Worm (Caenorhabditis elegans) whole organism, L1 larva: ENCODE measurements around the gene Y45F3A.8.

ENCODE experiments used
- C04F5.9 ChIP-seq: sonication (generic microtip); optimal IDR thresholded peaks from 2 replicates; lab custom pipeline; 2016; ENCODE audit warnings: missing genetic modification characterization, missing compliant biosample characterization
- C34B4.2 ChIP-seq: sonication (generic microtip); optimal IDR thresholded peaks from 2 replicates; lab custom pipeline; 2017; ENCODE audit warnings: mild to moderate bottlenecking, missing genetic modification characterization, missing compliant biosample characterization
- F16B12.6 ChIP-seq: fragments of 150-350 bp; optimal IDR thresholded peaks from 2 replicates; lab custom pipeline; 2014; ENCODE audit warnings: missing biosample characterization, missing genetic modification characterization
- aha-1 ChIP-seq: fragments of 150-350 bp; optimal IDR thresholded peaks from 2 replicates; lab custom pipeline; 2014; ENCODE audit warnings: missing biosample characterization, missing genetic modification characterization
- aly-2 ChIP-seq: fragments of 150-350 bp; optimal IDR thresholded peaks from 2 replicates; lab custom pipeline; 2014; ENCODE audit warnings: missing biosample characterization, missing genetic modification characterization
- blmp-1 ChIP-seq: fragments of 150-350 bp; optimal IDR thresholded peaks from 2 replicates; lab custom pipeline; 2014; ENCODE audit warnings: missing biosample characterization, missing genetic modification characterization
- ceh-63 ChIP-seq: fragments of 200-800 bp; sonication (Bioruptor generic); optimal IDR thresholded peaks from 2 replicates; lab custom pipeline; 2018; ENCODE audit warnings: mild to moderate bottlenecking, missing genetic modification characterization, missing compliant biosample characterization
- ceh-8 ChIP-seq: fragments of 200-800 bp; sonication (Bioruptor generic); optimal IDR thresholded peaks from 2 replicates; lab custom pipeline; 2018; ENCODE audit warnings: mild to moderate bottlenecking, missing genetic modification characterization, moderate library complexity, missing compliant biosample characterization
- ceh-82 ChIP-seq, 3 experiments: fragments of 150-350 bp in 1 of 3; sonication (generic microtip) in 2 of 3; optimal IDR thresholded peaks; 2 replicates each; lab custom pipeline; 2014 to 2017; ENCODE audit warnings: missing biosample characterization in 3 of 3, missing genetic modification characterization in 3 of 3
- ceh-90 ChIP-seq: sonication (generic microtip); optimal IDR thresholded peaks from 2 replicates; lab custom pipeline; 2016; ENCODE audit warnings: missing genetic modification characterization, missing compliant biosample characterization
- ces-1 ChIP-seq: fragments of 150-350 bp; optimal IDR thresholded peaks from 2 replicates; lab custom pipeline; 2014; ENCODE audit warnings: missing biosample characterization, missing genetic modification reagents, missing genetic modification characterization
- dpl-1 ChIP-seq, 3 experiments: fragments of 150-350 bp in 2 of 3; sonication (generic microtip) in 1 of 3; optimal IDR thresholded peaks; 2 replicates each; lab custom pipeline; 2014 to 2017; ENCODE audit warnings: missing biosample characterization in 3 of 3, missing genetic modification characterization in 3 of 3, missing genetic modification reagents in 3 of 3
- efl-1 ChIP-seq, 4 experiments: fragments of 150-350 bp; optimal IDR thresholded peaks in 3 of 4; peaks in 1 of 4; 1 replicate in 1 of 4; 2 replicates in 3 of 4; lab custom pipeline; 2014; ENCODE audit warnings: missing biosample characterization in 2 of 4, missing genetic modification characterization in 2 of 4, missing genetic modification reagents in 2 of 4
- egl-13 ChIP-seq: sonication (generic microtip); optimal IDR thresholded peaks from 2 replicates; lab custom pipeline; 2016; ENCODE audit warnings: missing genotype, missing genetic modification reagents, missing genetic modification characterization, missing compliant biosample characterization
- elt-3 ChIP-seq, 6 experiments: fragments of 150-350 bp in 1 of 6; sonication (generic microtip); optimal IDR thresholded peaks; 2 replicates each; lab custom pipeline; 2017 to 2018; ENCODE audit warnings: missing biosample characterization in 6 of 6, missing genetic modification characterization in 6 of 6, inconsistent platforms in 1 of 6
- ets-5 ChIP-seq: fragments of 200-800 bp; sonication (Bioruptor generic); IDR thresholded peaks from 2 replicates; pipeline ENCODE4 v1.3.6; 2022; ENCODE audit warnings: missing genetic modification characterization, missing compliant biosample characterization
- fkh-10 ChIP-seq: sonication (generic microtip); optimal IDR thresholded peaks from 2 replicates; lab custom pipeline; 2017; ENCODE audit warnings: missing biosample characterization, missing genetic modification reagents, missing genetic modification characterization
- fkh-4 ChIP-seq: sonication (generic microtip); optimal IDR thresholded peaks from 2 replicates; lab custom pipeline; 2016; ENCODE audit warnings: missing compliant biosample characterization, missing genetic modification characterization, borderline replicate concordance
- fkh-8 ChIP-seq: sonication (generic microtip); optimal IDR thresholded peaks from 2 replicates; lab custom pipeline; 2016; ENCODE audit warnings: mild to moderate bottlenecking, missing genetic modification characterization, missing compliant biosample characterization
- fos-1 ChIP-seq: fragments of 150-350 bp; optimal IDR thresholded peaks from 2 replicates; lab custom pipeline; 2014; ENCODE audit warnings: missing biosample characterization, missing genetic modification characterization
- grh-1 ChIP-seq: fragments of 200-800 bp; sonication (Bioruptor generic); IDR thresholded peaks from 2 replicates; pipeline ENCODE4 v1.3.6; 2022; ENCODE audit warnings: missing genetic modification reagents, missing genetic modification characterization, missing compliant biosample characterization
- hlh-4 ChIP-seq: sonication (generic microtip); optimal IDR thresholded peaks from 2 replicates; lab custom pipeline; 2016; ENCODE audit warnings: mild to moderate bottlenecking, missing genetic modification characterization, missing compliant biosample characterization
- hpl-2 ChIP-seq: fragments of 150-350 bp; optimal IDR thresholded peaks from 2 replicates; lab custom pipeline; 2014; ENCODE audit warnings: missing biosample characterization, missing genetic modification reagents, missing genetic modification characterization
- jun-1 ChIP-seq: fragments of 150-350 bp; optimal IDR thresholded peaks from 2 replicates; lab custom pipeline; 2014; ENCODE audit warnings: missing biosample characterization, missing genetic modification reagents, missing genetic modification characterization
- lin-13 ChIP-seq: fragments of 150-350 bp; optimal IDR thresholded peaks from 2 replicates; lab custom pipeline; 2014; ENCODE audit warnings: missing biosample characterization, missing genetic modification reagents, missing genetic modification characterization
- lin-14 ChIP-seq: fragments of 200-800 bp; sonication (Bioruptor generic); optimal IDR thresholded peaks from 2 replicates; lab custom pipeline; 2018; ENCODE audit warnings: mild to moderate bottlenecking, missing genetic modification characterization, moderate library complexity, missing compliant biosample characterization
- lin-35 ChIP-seq, 2 experiments: fragments of 150-350 bp; optimal IDR thresholded peaks; 2 replicates each; lab custom pipeline; 2014; ENCODE audit warnings: missing biosample characterization in 2 of 2, missing genetic modification characterization in 2 of 2, missing genetic modification reagents in 2 of 2
- lin-39 ChIP-seq: fragments of 150-350 bp; optimal IDR thresholded peaks from 2 replicates; lab custom pipeline; 2014; ENCODE audit warnings: missing biosample characterization, missing genetic modification reagents, missing genetic modification characterization
- lsy-2 ChIP-seq, 2 experiments: fragments of 150-350 bp; optimal IDR thresholded peaks; 2 replicates each; lab custom pipeline; 2014; ENCODE audit warnings: missing biosample characterization in 2 of 2, missing genetic modification characterization in 2 of 2
- mdl-1 ChIP-seq, 2 experiments: fragments of 150-350 bp; optimal IDR thresholded peaks; 2 replicates each; lab custom pipeline; 2014 to 2017; ENCODE audit warnings: missing biosample characterization in 2 of 2, missing genetic modification characterization in 2 of 2, inconsistent platforms in 1 of 2
- nhr-12 ChIP-seq: sonication (generic microtip); optimal IDR thresholded peaks from 2 replicates; lab custom pipeline; 2017; ENCODE audit warnings: missing biosample characterization, missing genetic modification characterization
- nhr-19 ChIP-seq: fragments of 200-800 bp; sonication (Bioruptor generic); conservative IDR thresholded peaks from 2 replicates; pipeline ENCODE4 v1.3.6; 2022; ENCODE audit warnings: missing genetic modification characterization, missing compliant biosample characterization
- nhr-20 ChIP-seq: sonication (generic microtip); optimal IDR thresholded peaks from 2 replicates; lab custom pipeline; 2016; ENCODE audit warnings: mild to moderate bottlenecking, missing genetic modification characterization, missing compliant biosample characterization
- nhr-237 ChIP-seq: fragments of 150-350 bp; optimal IDR thresholded peaks from 2 replicates; lab custom pipeline; 2014; ENCODE audit warnings: missing biosample characterization, missing genetic modification characterization
- nhr-28 ChIP-seq: fragments of 150-350 bp; optimal IDR thresholded peaks from 2 replicates; lab custom pipeline; 2014; ENCODE audit warnings: missing biosample characterization, missing genetic modification characterization
- nhr-71 ChIP-seq: sonication (generic microtip); optimal IDR thresholded peaks from 2 replicates; lab custom pipeline; 2016; ENCODE audit warnings: mild to moderate bottlenecking, missing genetic modification characterization, moderate library complexity, missing compliant biosample characterization
- nhr-77 ChIP-seq: fragments of 150-350 bp; optimal IDR thresholded peaks from 2 replicates; lab custom pipeline; 2014; ENCODE audit warnings: missing biosample characterization, missing genetic modification characterization
- nhr-84 ChIP-seq: sonication (generic microtip); optimal IDR thresholded peaks from 2 replicates; lab custom pipeline; 2017; ENCODE audit warnings: missing biosample characterization, missing genetic modification characterization
- nhr-85 ChIP-seq: sonication (generic microtip); peaks from one replicate; lab custom pipeline; 2016; ENCODE audit warnings: missing genetic modification characterization, inconsistent platforms, missing compliant biosample characterization
- nhr-90 ChIP-seq: sonication (generic microtip); optimal IDR thresholded peaks from 2 replicates; lab custom pipeline; 2016; ENCODE audit warnings: mild to moderate bottlenecking, missing genetic modification characterization, missing compliant biosample characterization; ENCODE audit not compliant: poor library complexity
- pax-3 ChIP-seq: fragments of 200-800 bp; sonication (Bioruptor generic); optimal IDR thresholded peaks from 2 replicates; lab custom pipeline; 2018; ENCODE audit warnings: mild to moderate bottlenecking, missing genetic modification characterization, moderate library complexity, missing compliant biosample characterization
- rnt-1 ChIP-seq: sonication (generic microtip); optimal IDR thresholded peaks from 2 replicates; lab custom pipeline; 2016; ENCODE audit warnings: mild to moderate bottlenecking, missing genetic modification characterization, moderate library complexity, missing compliant biosample characterization
- sup-37 ChIP-seq: fragments of 200-800 bp; sonication (Bioruptor generic); optimal IDR thresholded peaks from 2 replicates; lab custom pipeline; 2018; ENCODE audit warnings: mild to moderate bottlenecking, missing genetic modification characterization, missing compliant biosample characterization
- swsn-7 ChIP-seq: sonication (generic microtip); optimal IDR thresholded peaks from 2 replicates; lab custom pipeline; 2016; ENCODE audit warnings: missing genetic modification characterization, missing compliant biosample characterization
- unc-30 ChIP-seq: sonication (generic microtip); optimal IDR thresholded peaks from 2 replicates; lab custom pipeline; 2017; ENCODE audit warnings: missing biosample characterization, missing genetic modification characterization
- unc-62 ChIP-seq: fragments of 150-350 bp; optimal IDR thresholded peaks from 2 replicates; lab custom pipeline; 2014; ENCODE audit warnings: missing biosample characterization, missing genetic modification reagents, missing genetic modification characterization
- unc-86 ChIP-seq: sonication (generic microtip); optimal IDR thresholded peaks from 2 replicates; lab custom pipeline; 2016; ENCODE audit warnings: missing genetic modification characterization, missing compliant biosample characterization
- zip-4 ChIP-seq: fragments of 200-800 bp; sonication (Bioruptor generic); optimal IDR thresholded peaks from 2 replicates; lab custom pipeline; 2018; ENCODE audit warnings: mild to moderate bottlenecking, missing genetic modification characterization, moderate library complexity, missing compliant biosample characterization
- ztf-11 ChIP-seq, 2 experiments: sonication (generic microtip); optimal IDR thresholded peaks; 2 replicates each; lab custom pipeline; 2016 to 2017; ENCODE audit warnings: missing genetic modification characterization in 2 of 2, missing biosample characterization in 1 of 2, missing compliant biosample characterization in 1 of 2

The Y45F3A.8 gene

DNA sequence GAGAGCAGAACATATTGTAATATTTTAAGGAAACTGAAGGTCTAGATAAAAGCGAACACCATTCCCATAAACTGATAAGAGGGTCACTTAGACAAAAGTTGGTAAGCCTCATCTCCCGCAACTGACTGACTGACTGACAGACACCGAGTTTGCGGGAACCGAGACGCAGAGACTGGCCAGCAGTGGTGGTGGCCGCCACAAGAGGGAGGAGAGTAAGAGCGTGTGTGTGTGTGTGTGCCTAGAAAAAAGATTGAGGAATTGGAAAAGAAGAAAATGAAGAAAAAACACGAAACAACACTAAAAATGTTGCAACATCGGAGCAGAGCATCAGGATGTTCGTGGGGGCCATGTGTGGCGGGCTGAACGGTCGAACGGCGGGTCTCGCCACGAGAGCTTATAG is 41.9 kb upstream of the Y45F3A.8 start:
- TF ChIP-seq fos-1 (tag; lab: Kevin White, UChicago), result no peak
- TF ChIP-seq rnt-1 (tag; lab: Kevin White, UChicago), result peak; percentile 51
- no peak for TF ChIP-seq nhr-237 (tag; lab: Kevin White, UChicago)
- no peak for TF ChIP-seq nhr-20
- TF ChIP-seq egl-13, result no peak
- TF ChIP-seq unc-62 (GFP tag; lab: Kevin White, UChicago), result no peak
- no peak for TF ChIP-seq jun-1 (tag; lab: Kevin White, UChicago)
- peak in 1 of 3 experiments; percentile 2 for TF ChIP-seq ceh-82 (tag; optimal IDR thresholded peaks at IDR 0.05; lab: Kevin White, UChicago)
- TF ChIP-seq nhr-77 (tag; lab: Kevin White, UChicago), result no peak
- no peak for TF ChIP-seq nhr-71 (tag; lab: Kevin White, UChicago)
- no peak for TF ChIP-seq fkh-10 (GFP tag; lab: Kevin White, UChicago)
- TF ChIP-seq unc-30 (tag; lab: Kevin White, UChicago), result no peak
- no peak for TF ChIP-seq nhr-19
- no peak for TF ChIP-seq nhr-90 (tag; lab: Kevin White, UChicago)
- TF ChIP-seq lin-39, result no peak
- TF ChIP-seq nhr-84 (tag; lab: Kevin White, UChicago), result no peak
- TF ChIP-seq lin-35 (GFP tag; optimal IDR thresholded peaks at IDR 0.05; lab: Kevin White, UChicago), result no peak
- TF ChIP-seq nhr-28, result no peak
- no peak for TF ChIP-seq efl-1 (optimal IDR thresholded peaks at IDR 0.05; lab: Kevin White, UChicago)
- peak in 1 of 2 experiments; percentile 53 for TF ChIP-seq efl-1 (GFP tag; optimal IDR thresholded peaks at IDR 0.05 in 1 of 2; lab: Kevin White, UChicago)
- no peak for TF ChIP-seq unc-86

DNA sequence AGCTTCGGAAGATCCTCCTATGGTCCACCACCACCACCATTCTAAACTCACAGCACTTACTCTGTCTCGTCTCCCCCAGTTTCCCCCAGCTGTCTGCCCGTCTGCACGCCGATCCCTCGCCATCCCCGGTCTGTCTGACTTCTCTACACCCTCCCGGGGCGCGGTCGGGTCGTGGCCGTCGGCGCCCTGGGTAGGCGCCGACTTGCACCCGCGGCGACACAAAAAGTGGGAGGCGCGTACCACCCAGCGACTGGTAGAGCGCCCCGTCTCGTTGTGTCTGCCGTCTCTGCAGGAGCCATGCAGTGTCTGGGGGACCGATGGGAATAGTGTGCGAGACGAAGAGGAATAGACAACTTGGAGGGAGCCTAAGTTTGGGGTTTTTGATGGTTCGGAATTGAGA is 41.4 kb upstream of the Y45F3A.8 start:
- TF ChIP-seq ceh-63 (no peak), hpl-2 (GFP tag; lab: Kevin White, UChicago) (no peak), fos-1 (tag; lab: Kevin White, UChicago) (peak; percentile 46), aha-1 (peak; percentile 91), lsy-2 (tag; optimal IDR thresholded peaks at IDR 0.05; lab: Kevin White, UChicago) (peak; percentile 84 to 85), ceh-90 (tag; lab: Kevin White, UChicago) (no peak), F16B12.6 (peak; percentile 64), nhr-85 (tag; lab: Kevin White, UChicago) (peak; percentile 96), blmp-1 (tag; lab: Kevin White, UChicago) (peak; percentile 59), unc-86 (peak; percentile 91), C04F5.9 (peak; percentile 54), rnt-1 (tag; lab: Kevin White, UChicago) (peak; percentile 88), unc-62 (GFP tag; lab: Kevin White, UChicago) (no peak), dpl-1 (GFP tag; optimal IDR thresholded peaks at IDR 0.05; lab: Kevin White, UChicago) (peak; percentile 51 to 70 (median 58)), ets-5 (GFP tag; lab: Robert Waterston, UW) (no peak), grh-1 (peak; percentile 86), ztf-11 (tag; optimal IDR thresholded peaks at IDR 0.05; lab: Kevin White, UChicago) (peak in 1 of 2 experiments; percentile 82), lin-14 (GFP tag; lab: Kevin White, UChicago) (peak; percentile 98), nhr-77 (tag; lab: Kevin White, UChicago) (peak; percentile 74), sup-37 (peak; percentile 51), aly-2 (tag; lab: Kevin White, UChicago) (no peak), ces-1 (GFP tag; lab: Kevin White, UChicago) (no peak), swsn-7 (tag; lab: Kevin White, UChicago) (peak; percentile 92), nhr-90 (tag; lab: Kevin White, UChicago) (peak; percentile 89), nhr-12 (tag; lab: Kevin White, UChicago) (no peak), fkh-8 (tag; lab: Kevin White, UChicago) (peak; percentile 96), hlh-4 (peak; percentile 49), nhr-71 (tag; lab: Kevin White, UChicago) (peak; percentile 94), mdl-1 (tag; optimal IDR thresholded peaks at IDR 0.05; lab: Kevin White, UChicago) (peak in 1 of 2 experiments; percentile 80), C34B4.2 (tag; lab: Kevin White, UChicago) (no peak), pax-3 (tag; lab: Kevin White, UChicago) (peak; percentile 68), fkh-10 (GFP tag; lab: Kevin White, UChicago) (peak; percentile 75), lin-13 (peak; percentile 87), elt-3 (tag; optimal IDR thresholded peaks at IDR 0.05; lab: Kevin White, UChicago) (peak in 2 of 6 experiments; percentile 28 to 56), fkh-4 (no peak), jun-1 (tag; lab: Kevin White, UChicago) (peak; percentile 87), nhr-19 (peak; percentile 83), zip-4 (GFP tag; lab: Kevin White, UChicago) (peak; percentile 72), nhr-84 (tag; lab: Kevin White, UChicago) (no peak), ceh-8 (GFP tag; lab: Kevin White, UChicago) (peak; percentile 98)
